Worm (Caenorhabditis elegans) whole organism, midembryonic: Measurements from ENCODE around the gene str-96.

Experiments used
- T22C8.4 ChIP-seq: fragments of 200-800 bp; sonication (Bioruptor generic); IDR thresholded peaks from 2 replicates; pipeline ENCODE4 v1.3.6; 2022; ENCODE audit warnings: missing genetic modification characterization, missing compliant biosample characterization
- cog-1 ChIP-seq: sonication (generic microtip); optimal IDR thresholded peaks from 2 replicates; lab custom pipeline; 2016; ENCODE audit warnings: missing genetic modification characterization, missing compliant biosample characterization
- flt-1 ChIP-seq: fragments of 200-800 bp; sonication (Bioruptor generic); IDR thresholded peaks from 2 replicates; pipeline ENCODE4 v1.3.6; 2022; ENCODE audit warnings: missing genetic modification characterization, missing compliant biosample characterization
- klf-2 ChIP-seq: fragments of 200-800 bp; sonication (Bioruptor generic); conservative IDR thresholded peaks from 2 replicates; pipeline ENCODE4 v1.3.6; 2022; ENCODE audit warnings: missing genetic modification reagents, missing genetic modification characterization, missing compliant biosample characterization
- med-1 ChIP-seq: sonication (generic microtip); optimal IDR thresholded peaks from 2 replicates; lab custom pipeline; 2017; ENCODE audit warnings: missing genetic modification characterization, mild to moderate bottlenecking, missing compliant biosample characterization, antibody characterized with exemption, missing genetic modification reagents; ENCODE audit not compliant: insufficient read depth
- ref-1 ChIP-seq: fragments of 200-800 bp; sonication (Bioruptor generic); conservative IDR thresholded peaks from 2 replicates; pipeline ENCODE4 v1.3.6; 2022; ENCODE audit warnings: missing genetic modification reagents, missing genetic modification characterization, missing compliant biosample characterization
- tab-1 ChIP-seq: fragments of 200-800 bp; sonication (Bioruptor generic); IDR thresholded peaks from 2 replicates; pipeline ENCODE4 v1.3.6; 2022; ENCODE audit warnings: missing genetic modification characterization, missing compliant biosample characterization
- ztf-23 ChIP-seq: fragments of 200-800 bp; sonication (Bioruptor generic); IDR thresholded peaks from 2 replicates; pipeline ENCODE4 v1.3.6; 2022; ENCODE audit warnings: missing genetic modification reagents, missing genetic modification characterization, missing compliant biosample characterization
- ztf-29 ChIP-seq: fragments of 200-800 bp; sonication (Bioruptor generic); IDR thresholded peaks from 2 replicates; pipeline ENCODE4 v1.3.6; 2022; ENCODE audit warnings: missing genetic modification reagents, missing genetic modification characterization, missing compliant biosample characterization

DNA sequence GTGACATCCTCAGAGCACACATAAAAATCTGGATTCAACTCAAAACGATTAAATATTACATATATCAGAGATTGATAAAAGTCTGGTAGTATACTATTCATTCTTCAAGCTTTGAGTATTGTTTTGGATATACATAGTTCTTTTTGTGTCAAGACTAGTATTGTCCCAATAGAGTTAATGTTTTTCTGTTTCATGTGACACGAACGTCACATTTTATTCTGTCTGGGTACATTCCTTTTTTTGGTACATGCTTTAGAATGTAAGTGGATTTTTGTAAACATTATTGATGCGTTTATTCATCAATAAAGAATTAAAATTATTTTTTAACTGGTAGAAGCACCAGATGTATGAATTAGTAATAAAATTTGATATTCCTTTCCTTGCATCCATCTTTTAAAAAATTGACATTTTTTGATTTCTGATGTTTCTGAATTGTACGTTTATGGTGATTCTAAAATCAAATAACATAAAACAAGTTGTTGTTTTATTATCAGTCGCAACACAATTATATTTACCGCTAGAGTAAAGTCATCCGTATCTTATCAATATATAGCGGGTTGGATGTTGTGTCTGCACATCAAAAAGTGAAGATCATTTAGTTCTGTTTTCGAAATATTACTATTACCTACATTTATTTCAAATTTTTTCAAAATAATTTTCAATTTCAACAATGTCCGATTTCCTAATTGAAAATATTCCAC is 22.2 kb upstream of the str-96 start, which contains the start of the genes srt-22 and nhr-246:
- no peak for TF ChIP-seq cog-1 (tag; lab: Kevin White, UChicago)
- TF ChIP-seq ztf-23 (GFP tag; lab: Robert Waterston, UW), result no peak
- TF ChIP-seq T22C8.4 (GFP tag; lab: Robert Waterston, UW), result no peak
- TF ChIP-seq tab-1 (GFP tag; lab: Robert Waterston, UW), result no peak
- no peak for TF ChIP-seq ref-1
- TF ChIP-seq flt-1 (GFP tag; lab: Robert Waterston, UW), result no peak
- no peak for TF ChIP-seq klf-2 (GFP tag; lab: Robert Waterston, UW)
- TF ChIP-seq med-1 (GFP tag; lab: Kevin White, UChicago), result no peak
- TF ChIP-seq ztf-29 (GFP tag; lab: Robert Waterston, UW), result no peak
